Fruit fly (Drosophila melanogaster) whole organism, wandering third instar larva: ENCODE data around the gene mab-21.
A peak's percentile ranks its signal among the peaks of the same experiment; 100 is the strongest.

Experiments
- Abd-B ChIP-seq: fragments of >200 bp; optimal IDR thresholded peaks from 2 replicates; lab custom pipeline; 2017; ENCODE audit warnings: missing biosample characterization, missing genetic modification characterization
- CG32264 ChIP-seq: fragments of 200-800 bp; sonication (Bioruptor generic); optimal IDR thresholded peaks from 2 replicates; lab custom pipeline; 2016; ENCODE audit warnings: missing biosample characterization, missing genetic modification characterization
- CG9705 ChIP-seq: fragments of 200-800 bp; sonication (Bioruptor generic); optimal IDR thresholded peaks from 2 replicates; lab custom pipeline; 2018; ENCODE audit warnings: missing biosample characterization, mild to moderate bottlenecking, missing genetic modification characterization
- CrebA ChIP-seq: fragments of 200-800 bp; sonication (Bioruptor generic); optimal IDR thresholded peaks from 2 replicates; lab custom pipeline; 2016; ENCODE audit warnings: missing biosample characterization, mild to moderate bottlenecking, missing genetic modification characterization, borderline replicate concordance
- Dfd ChIP-seq: fragments of >200 bp; optimal IDR thresholded peaks from 2 replicates; lab custom pipeline; 2017; ENCODE audit warnings: missing biosample characterization, missing genetic modification characterization
- Dif ChIP-seq: fragments of 200-275, 200-300 bp; sonication (Bioruptor generic); optimal IDR thresholded peaks from 2 replicates; lab custom pipeline; 2018; ENCODE audit warnings: missing biosample characterization, missing genetic modification characterization; ENCODE audit not compliant: partially characterized antibody
- GATAd ChIP-seq: sonication (Bioruptor generic); optimal IDR thresholded peaks from 2 replicates; lab custom pipeline; 2016; ENCODE audit warnings: missing biosample characterization, missing genetic modification characterization
- HLH106 ChIP-seq: fragments of 200-800 bp; optimal IDR thresholded peaks from 3 replicates; lab custom pipeline; 2019; ENCODE audit warnings: missing biosample characterization, mild to moderate bottlenecking, missing genetic modification characterization, moderate library complexity
- Hnf4 ChIP-seq: fragments of 200-800 bp; sonication (Bioruptor generic); optimal IDR thresholded peaks from 2 replicates; lab custom pipeline; 2016; ENCODE audit warnings: missing biosample characterization, mild to moderate bottlenecking, missing genetic modification characterization
- Hr78 ChIP-seq: fragments of >200 bp; optimal IDR thresholded peaks from 2 replicates; lab custom pipeline; 2017; ENCODE audit warnings: missing biosample characterization, missing genetic modification characterization
- Hr83 ChIP-seq: fragments of 200-300 bp; sonication (Bioruptor generic); optimal IDR thresholded peaks from 2 replicates; lab custom pipeline; 2016; ENCODE audit warnings: missing biosample characterization, mild to moderate bottlenecking, missing genetic modification characterization, moderate library complexity; ENCODE audit not compliant: poor library complexity, severe bottlenecking
- Jra ChIP-seq: sonication (Bioruptor generic); optimal IDR thresholded peaks from 2 replicates; lab custom pipeline; 2016; ENCODE audit warnings: missing biosample characterization, missing genetic modification characterization
- Mio ChIP-seq: sonication (Bioruptor generic); optimal IDR thresholded peaks from 2 replicates; lab custom pipeline; 2016; ENCODE audit warnings: missing biosample characterization, missing genetic modification characterization
- Myc ChIP-seq: fragments of >200 bp; optimal IDR thresholded peaks from 2 replicates; lab custom pipeline; 2017
- N ChIP-seq: fragments of >200 bp; optimal IDR thresholded peaks from 2 replicates; lab custom pipeline; 2018; ENCODE audit warnings: missing biosample characterization, missing external identifiers, missing genetic modification characterization
- OdsH ChIP-seq: fragments of 200-800 bp; sonication (Bioruptor generic); optimal IDR thresholded peaks from 2 replicates; lab custom pipeline; 2016; ENCODE audit warnings: missing biosample characterization, mild to moderate bottlenecking, missing genetic modification characterization
- Rel ChIP-seq, 2 experiments: fragments of 200-800 bp; sonication (Bioruptor generic) in 1 of 2; optimal IDR thresholded peaks; 2 replicates in 1 of 2; 3 replicates in 1 of 2; lab custom pipeline; 2016 to 2019; ENCODE audit warnings: mild to moderate bottlenecking in 2 of 2, missing biosample characterization in 2 of 2, missing genetic modification characterization in 2 of 2, moderate library complexity in 1 of 2
- Sp1 ChIP-seq: fragments of 200-800 bp; sonication (Bioruptor generic); optimal IDR thresholded peaks from 3 replicates; lab custom pipeline; 2019; ENCODE audit warnings: missing biosample characterization, mild to moderate bottlenecking, missing genetic modification characterization, moderate library complexity
- Vsx2 ChIP-seq: fragments of 200-300, 225-300 bp; sonication (Bioruptor generic); optimal IDR thresholded peaks from 2 replicates; lab custom pipeline; 2018; ENCODE audit warnings: missing biosample characterization, missing genetic modification characterization; ENCODE audit not compliant: partially characterized antibody
- br ChIP-seq: fragments of 200-800 bp; sonication (Bioruptor generic); optimal IDR thresholded peaks from 2 replicates; lab custom pipeline; 2016; ENCODE audit warnings: missing biosample characterization, missing genetic modification characterization
- brk ChIP-seq: fragments of 200-800 bp; sonication (Bioruptor generic); optimal IDR thresholded peaks from 2 replicates; lab custom pipeline; 2016; ENCODE audit warnings: missing biosample characterization, mild to moderate bottlenecking, missing genetic modification characterization
- dl ChIP-seq, 2 experiments: fragments of 175-275, 200-275 bp in 1 of 2; fragments of 200-275 bp in 1 of 2; sonication (Bioruptor generic); optimal IDR thresholded peaks; lab custom pipeline; 2018; ENCODE audit warnings: mild to moderate bottlenecking in 2 of 2, missing biosample characterization in 2 of 2, missing genetic modification characterization in 2 of 2, moderate library complexity in 2 of 2; ENCODE audit not compliant: partially characterized antibody in 2 of 2, insufficient read depth in 1 of 2
- dmrt93B ChIP-seq: fragments of 200-800 bp; sonication (Bioruptor generic); optimal IDR thresholded peaks from 2 replicates; lab custom pipeline; 2018; ENCODE audit warnings: missing biosample characterization, mild to moderate bottlenecking, missing genetic modification characterization
- dsf ChIP-seq: sonication (Bioruptor generic); optimal IDR thresholded peaks from 2 replicates; lab custom pipeline; 2016; ENCODE audit warnings: missing biosample characterization, missing genetic modification characterization, borderline replicate concordance
- ey ChIP-seq: fragments of 200-800 bp; sonication (Bioruptor generic); optimal IDR thresholded peaks from 2 replicates; lab custom pipeline; 2016; ENCODE audit warnings: missing biosample characterization, missing genetic modification characterization
- foxo ChIP-seq, 2 experiments: fragments of 200-800 bp; sonication (Bioruptor generic); optimal IDR thresholded peaks; 2 replicates in 1 of 2; 3 replicates in 1 of 2; lab custom pipeline; 2016 to 2017; ENCODE audit warnings: missing biosample characterization in 2 of 2, missing genetic modification characterization in 2 of 2
- fru ChIP-seq: fragments of 200-800 bp; sonication (Bioruptor generic); optimal IDR thresholded peaks from 3 replicates; lab custom pipeline; 2016; ENCODE audit warnings: missing biosample characterization, mild to moderate bottlenecking, missing genetic modification characterization
- h ChIP-seq: fragments of 200-800 bp; sonication (Bioruptor generic); optimal IDR thresholded peaks from 3 replicates; lab custom pipeline; 2016; ENCODE audit warnings: missing biosample characterization, mild to moderate bottlenecking, missing genetic modification characterization
- jim ChIP-seq: fragments of 175-275, 200-325 bp; sonication (Bioruptor generic); optimal IDR thresholded peaks from 2 replicates; lab custom pipeline; 2016; ENCODE audit warnings: missing biosample characterization, mild to moderate bottlenecking, missing genetic modification characterization
- lola ChIP-seq: fragments of >200 bp; optimal IDR thresholded peaks from 2 replicates; lab custom pipeline; 2017; ENCODE audit warnings: missing biosample characterization, missing genetic modification characterization
- pan ChIP-seq: fragments of >200 bp; optimal IDR thresholded peaks from 2 replicates; lab custom pipeline; 2017
- psq ChIP-seq: fragments of 200-800 bp; sonication (Bioruptor generic); optimal IDR thresholded peaks from 3 replicates; lab custom pipeline; 2017; ENCODE audit warnings: missing biosample characterization, mild to moderate bottlenecking, missing genetic modification characterization, moderate library complexity
- rgr ChIP-seq: fragments of 200-800 bp; sonication (Bioruptor generic); optimal IDR thresholded peaks from 3 replicates; lab custom pipeline; 2016; ENCODE audit warnings: missing biosample characterization, mild to moderate bottlenecking, missing genetic modification characterization
- sage ChIP-seq: fragments of 200-800 bp; sonication (Bioruptor generic); optimal IDR thresholded peaks from 2 replicates; lab custom pipeline; 2016; ENCODE audit warnings: missing biosample characterization, mild to moderate bottlenecking, missing genetic modification characterization
- sv ChIP-seq: fragments of 200-800 bp; sonication (Bioruptor generic); optimal IDR thresholded peaks from 3 replicates; lab custom pipeline; 2016; ENCODE audit warnings: missing biosample characterization, missing genetic modification characterization
- tai ChIP-seq: sonication (Bioruptor generic); optimal IDR thresholded peaks from 2 replicates; lab custom pipeline; 2016; ENCODE audit warnings: missing biosample characterization, missing genetic modification characterization
- usp ChIP-seq: fragments of >200 bp; optimal IDR thresholded peaks from 2 replicates; lab custom pipeline; 2017; ENCODE audit warnings: missing biosample characterization, missing genetic modification characterization
- woc ChIP-seq: sonication (Bioruptor generic); optimal IDR thresholded peaks from 2 replicates; lab custom pipeline; 2016; ENCODE audit warnings: missing biosample characterization, mild to moderate bottlenecking, missing genetic modification characterization

mab-21 gene

DNA sequence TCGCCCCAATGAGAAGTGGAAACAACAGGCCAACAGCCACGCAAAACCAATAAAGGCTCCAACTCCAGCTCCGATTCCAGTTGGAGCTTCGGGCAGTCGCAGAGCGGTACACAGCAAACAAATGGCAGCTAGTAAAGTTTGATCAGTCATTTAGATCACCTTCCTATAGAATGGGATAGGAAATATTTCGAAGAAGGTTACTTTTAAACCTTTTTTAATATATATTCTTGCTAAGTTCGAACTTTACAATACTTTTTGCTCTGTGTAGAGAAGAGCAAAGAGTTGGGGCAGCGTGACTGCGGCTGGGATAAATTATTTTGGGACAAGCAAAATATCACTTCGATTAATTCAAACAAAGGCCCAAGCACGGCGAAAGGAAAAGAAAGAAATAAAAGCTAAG is 7.3 kb upstream of the mab-21 start:
- peak; percentile 40 for TF ChIP-seq tai (GFP tag; lab: Kevin White, UChicago)
- peak; percentile 82 for TF ChIP-seq Sp1 (GFP tag; lab: Kevin White, UChicago)
- peak; percentile 34 for TF ChIP-seq CG9705 (GFP tag; lab: Kevin White, UChicago)
- peak; percentile 5 for TF ChIP-seq Rel (GFP tag; optimal IDR thresholded peaks at IDR 0.05; lab: Kevin White, UChicago)
- peak; percentile 37 for TF ChIP-seq Rel (tag; optimal IDR thresholded peaks at IDR 0.05; lab: Kevin White, UChicago)
- TF ChIP-seq fru (GFP tag; lab: Kevin White, UChicago): peak; percentile 89
- no peak for TF ChIP-seq Hr83 (GFP tag; lab: Kevin White, UChicago)
- TF ChIP-seq CG32264 (GFP tag; lab: Kevin White, UChicago): peak; percentile 62
- peak; percentile 85 for TF ChIP-seq HLH106 (tag; lab: Kevin White, UChicago)
- TF ChIP-seq Abd-B (GFP tag; lab: Kevin White, UChicago): no peak
- no peak for TF ChIP-seq dl (GFP tag; optimal IDR thresholded peaks at IDR 0.05; lab: Kevin White, UChicago; ENCODE audit: insufficient read depth in 1 of 2, partially characterized antibody in 2 of 2)
- TF ChIP-seq rgr (GFP tag; lab: Kevin White, UChicago): peak; percentile 81
- peak; percentile 64 for TF ChIP-seq CrebA (GFP tag; lab: Kevin White, UChicago)
- no peak for TF ChIP-seq Dif (GFP tag; lab: Kevin White, UChicago)
- no peak for TF ChIP-seq Mio (GFP tag; lab: Kevin White, UChicago)
- no peak for TF ChIP-seq Hr78
- TF ChIP-seq OdsH (GFP tag; lab: Kevin White, UChicago): peak; percentile 78
- no peak for TF ChIP-seq dsf (GFP tag; lab: Kevin White, UChicago)
- TF ChIP-seq lola (GFP tag; lab: Kevin White, UChicago): no peak
- peak; percentile 57 for TF ChIP-seq dmrt93B (GFP tag; lab: Kevin White, UChicago)
- TF ChIP-seq br: peak; percentile 86
- TF ChIP-seq foxo (GFP tag; optimal IDR thresholded peaks at IDR 0.05; lab: Kevin White, UChicago): peak in 1 of 2 experiments; percentile 89
- TF ChIP-seq N (GFP tag; lab: Kevin White, UChicago): no peak
- peak; percentile 86 for TF ChIP-seq ey (GFP tag; lab: Kevin White, UChicago)
- peak; percentile 86 for TF ChIP-seq h (GFP tag; lab: Kevin White, UChicago)
- TF ChIP-seq GATAd (GFP tag; lab: Kevin White, UChicago): peak; percentile 9
- TF ChIP-seq woc (GFP tag; lab: Kevin White, UChicago): peak; percentile 68
- peak; percentile 44 for TF ChIP-seq sage
- TF ChIP-seq pan (lab: Kevin White, UChicago): no peak
- TF ChIP-seq jim (GFP tag; lab: Kevin White, UChicago): no peak
- peak; percentile 66 for TF ChIP-seq psq (GFP tag; lab: Kevin White, UChicago)
- no peak for TF ChIP-seq Dfd
- peak; percentile 74 for TF ChIP-seq brk (GFP tag; lab: Kevin White, UChicago)
- peak; percentile 80 for TF ChIP-seq Hnf4 (GFP tag; lab: Kevin White, UChicago)
- TF ChIP-seq Jra (GFP tag; lab: Kevin White, UChicago): peak; percentile 29
- no peak for TF ChIP-seq sv (GFP tag; lab: Kevin White, UChicago)
- no peak for TF ChIP-seq Myc
- TF ChIP-seq Vsx2 (GFP tag; lab: Kevin White, UChicago): no peak
- no peak for TF ChIP-seq usp (GFP tag; lab: Kevin White, UChicago)

DNA sequence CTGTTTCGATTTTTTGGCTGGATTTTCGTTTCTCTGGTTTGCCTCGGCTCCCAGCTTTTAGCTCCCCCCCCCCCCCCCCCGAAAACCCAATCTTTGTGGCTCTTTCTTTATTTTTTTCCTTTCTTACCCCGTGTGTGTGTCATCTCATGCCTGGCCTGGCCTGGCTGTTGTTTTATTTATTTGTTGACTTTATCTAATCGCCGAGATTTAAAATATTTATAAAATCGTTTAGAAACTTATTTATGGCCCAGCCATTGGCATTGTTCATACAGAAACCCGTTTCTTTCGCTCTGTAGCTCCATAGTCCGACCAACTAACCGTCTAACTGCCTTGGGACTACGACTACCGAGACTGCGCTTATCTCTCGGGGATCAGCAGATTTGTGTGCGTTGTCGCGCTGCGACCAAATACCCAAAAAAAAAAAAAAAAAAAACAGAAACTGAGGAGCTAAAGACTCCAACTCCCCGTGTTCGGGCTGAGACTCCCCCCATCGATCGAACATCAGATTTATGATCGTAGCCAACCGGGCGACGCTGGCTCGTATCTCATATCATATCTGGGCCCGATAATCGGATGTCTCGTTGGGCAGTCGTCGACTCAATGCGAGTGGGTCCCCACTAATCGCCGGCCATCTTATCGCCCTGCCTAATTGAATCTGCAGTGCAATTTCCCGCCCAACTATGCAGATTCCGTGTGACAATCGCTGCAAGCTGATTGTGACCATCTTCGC is 2.3 kb downstream of the mab-21 start:
- TF ChIP-seq ey (GFP tag; lab: Kevin White, UChicago) (no peak), Vsx2 (GFP tag; lab: Kevin White, UChicago) (no peak), psq (GFP tag; lab: Kevin White, UChicago) (no peak), OdsH (GFP tag; lab: Kevin White, UChicago) (no peak), HLH106 (tag; lab: Kevin White, UChicago) (no peak), dmrt93B (GFP tag; lab: Kevin White, UChicago) (no peak), sage (no peak), Dfd (no peak)
